Worm (Caenorhabditis elegans) whole organism, mixed stage, embryonic: ENCODE measurements around the gene sre-9.

Experiments
- elt-1 ChIP-seq: sonication (generic microtip); optimal IDR thresholded peaks from 2 replicates; lab custom pipeline; 2017; ENCODE audit warnings: missing genetic modification characterization, mild to moderate bottlenecking, missing compliant biosample characterization, antibody characterized with exemption, moderate library complexity, borderline replicate concordance; ENCODE audit not compliant: insufficient read depth
- lin-13 ChIP-seq: fragments of 150-350 bp; optimal IDR thresholded peaks from 2 replicates; lab custom pipeline; 2014; ENCODE audit warnings: missing biosample characterization, missing genetic modification characterization
- nhr-237 ChIP-seq: fragments of 150-350 bp; optimal IDR thresholded peaks from 2 replicates; lab custom pipeline; 2014; ENCODE audit warnings: missing biosample characterization, missing genetic modification characterization
- pha-4 ChIP-seq: fragments of 150-350 bp; optimal IDR thresholded peaks from 2 replicates; lab custom pipeline; 2018; ENCODE audit warnings: missing biosample characterization, missing genetic modification reagents, missing genetic modification characterization
- sem-2 ChIP-seq: fragments of 200-800 bp; sonication (Bioruptor generic); optimal IDR thresholded peaks from 2 replicates; lab custom pipeline; 2018; ENCODE audit warnings: mild to moderate bottlenecking, missing genetic modification characterization, missing compliant biosample characterization
- snpc-4 ChIP-seq: fragments of 150-350 bp; optimal IDR thresholded peaks from 2 replicates; lab custom pipeline; 2014; ENCODE audit warnings: missing biosample characterization, missing genetic modification characterization
- sptf-1 ChIP-seq: sonication (generic microtip); optimal IDR thresholded peaks from 2 replicates; lab custom pipeline; 2017; ENCODE audit warnings: mild to moderate bottlenecking, missing genetic modification characterization, moderate library complexity, missing compliant biosample characterization
- unc-39 ChIP-seq: fragments of 150-350 bp; optimal IDR thresholded peaks from 2 replicates; lab custom pipeline; 2014; ENCODE audit warnings: missing biosample characterization, missing genetic modification characterization

- TF ChIP-seq lin-13 (tag; lab: Kevin White, UChicago): no peak
- TF ChIP-seq sptf-1 (tag; lab: Kevin White, UChicago): no peak
- TF ChIP-seq pha-4 (tag; lab: Kevin White, UChicago): no peak
- no peak for TF ChIP-seq snpc-4
- no peak for TF ChIP-seq nhr-237 (tag; lab: Kevin White, UChicago)
- TF ChIP-seq sem-2 (GFP tag; lab: Kevin White, UChicago): no peak
- TF ChIP-seq unc-39 (tag; lab: Kevin White, UChicago): no peak
- TF ChIP-seq elt-1 (tag; lab: Kevin White, UChicago): no peak
Measured at ce11 chrV:3874102-3874744, 20.5 kb upstream of the sre-9 start, which contains the start of gene nhr-158.
